Fruit fly (Drosophila melanogaster): ENCODE results near the gene CG43924.
"Not testable (repeated sequence)": the region's sequence is repeated elsewhere in the genome, so short reads cannot be mapped to it uniquely, and the experiment has no call there.

CG43924 gene

dm6 chr2L:15669874-15670273 is 41.0 kb downstream of the CG43924 start, which contains the start of gene CG18478:
Gene CG18478 (plus strand): TSS chr2L:15670174.
- not testable (repeated sequence) for TF ChIP-seq cg (GFP tag; optimal IDR thresholded peaks at IDR 0.05); Atf3 (GFP tag; optimal IDR thresholded peaks at IDR 0.05); CG18262 (tag; optimal IDR thresholded peaks at IDR 0.05)

DNA sequence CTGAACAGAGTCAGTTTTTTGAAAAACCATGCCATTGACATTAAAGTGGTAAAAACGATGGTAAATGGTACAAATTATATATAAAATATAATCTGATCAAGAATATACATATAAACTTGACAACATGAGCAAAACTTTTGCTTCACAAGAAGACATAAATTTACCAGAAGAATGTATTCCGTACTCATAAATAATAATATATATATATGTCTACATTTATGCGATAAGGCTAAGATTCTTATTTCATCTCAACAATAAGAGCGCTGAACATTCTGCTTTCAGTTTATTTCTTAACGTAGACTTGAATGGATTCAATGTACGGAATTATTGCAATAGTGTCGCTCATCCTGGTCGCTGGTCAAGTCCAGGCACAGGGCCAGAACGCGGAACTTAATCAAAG is 50.2 kb downstream of the CG43924 start, which contains the start of gene CG18477:
TSS of gene CG18477 (plus strand) at position 301 of the 400 bp plus-strand sequence.
- TF ChIP-seq ap (GFP tag; IDR thresholded peaks at IDR 0.05); CG4328 (GFP tag; optimal IDR thresholded peaks at IDR 0.05); ro (GFP tag; IDR thresholded peaks at IDR 0.05): not testable (repeated sequence)

Data from whole organism, embryonic.